Fruit fly (Drosophila melanogaster) whole organism, adult: ENCODE measurements around the gene Ir25a.

ENCODE experiments used
- CG11617 ChIP-seq: fragments of 200-800 bp; sonication (Bioruptor generic); optimal IDR thresholded peaks from 2 replicates; lab custom pipeline; 2017; ENCODE audit warnings: mild to moderate bottlenecking, missing biosample characterization, missing genetic modification reagents, missing genetic modification characterization
- CG12768 ChIP-seq: fragments of 200-800 bp; sonication (Bioruptor generic); optimal IDR thresholded peaks from 2 replicates; lab custom pipeline; 2017; ENCODE audit warnings: missing biosample characterization, missing genetic modification characterization, mild to moderate bottlenecking, moderate library complexity, missing genetic modification reagents
- CG14711 ChIP-seq: fragments of 200-800 bp; sonication (Bioruptor generic); optimal IDR thresholded peaks from 2 replicates; lab custom pipeline; 2018; ENCODE audit warnings: missing biosample characterization, mild to moderate bottlenecking, missing genetic modification characterization, moderate library complexity
- CG33017 ChIP-seq: fragments of 200-800 bp; sonication (Bioruptor generic); optimal IDR thresholded peaks from 2 replicates; lab custom pipeline; 2018; ENCODE audit warnings: missing biosample characterization, mild to moderate bottlenecking, missing genetic modification characterization, moderate library complexity
- CG5204 ChIP-seq: fragments of 200-800 bp; sonication (Bioruptor generic); optimal IDR thresholded peaks from 2 replicates; lab custom pipeline; 2016; ENCODE audit warnings: missing biosample characterization, missing genetic modification characterization
- CG7045 ChIP-seq: fragments of 200-800 bp; sonication (Bioruptor generic); optimal IDR thresholded peaks from 2 replicates; lab custom pipeline; 2017; ENCODE audit warnings: missing biosample characterization, mild to moderate bottlenecking, missing genetic modification characterization
- CG7101 ChIP-seq: fragments of 200-800 bp; sonication (Bioruptor generic); optimal IDR thresholded peaks from 2 replicates; lab custom pipeline; 2018; ENCODE audit warnings: missing biosample characterization, mild to moderate bottlenecking, missing genetic modification characterization, moderate library complexity
- Crg-1 ChIP-seq: fragments of 200-800 bp; sonication (Bioruptor generic); optimal IDR thresholded peaks from 2 replicates; lab custom pipeline; 2016; ENCODE audit warnings: missing biosample characterization, missing genetic modification characterization
- Hr96 ChIP-seq: fragments of 200-800 bp; sonication (Bioruptor generic); optimal IDR thresholded peaks from 2 replicates; lab custom pipeline; 2016; ENCODE audit warnings: missing biosample characterization, missing genetic modification characterization
- cic ChIP-seq: fragments of 200-800 bp; sonication (Bioruptor generic); optimal IDR thresholded peaks from 2 replicates; lab custom pipeline; 2017; ENCODE audit warnings: missing biosample characterization, mild to moderate bottlenecking, missing genetic modification characterization, moderate library complexity
- kay ChIP-seq: fragments of 200-800 bp; sonication (Bioruptor generic); peaks from one replicate; lab custom pipeline; 2016; ENCODE audit warnings: missing biosample characterization, missing genetic modification characterization, borderline replicate concordance
- ovo ChIP-seq: fragments of 200-800 bp; sonication (Bioruptor generic); optimal IDR thresholded peaks from 2 replicates; lab custom pipeline; 2016; ENCODE audit warnings: missing biosample characterization, missing genetic modification characterization
- tj ChIP-seq: fragments of 200-800 bp; sonication (Bioruptor generic); optimal IDR thresholded peaks from 3 replicates; lab custom pipeline; 2017; ENCODE audit warnings: missing biosample characterization, mild to moderate bottlenecking, missing genetic modification characterization, moderate library complexity
- toe ChIP-seq: fragments of 200-800 bp; sonication (Bioruptor generic); optimal IDR thresholded peaks from 2 replicates; lab custom pipeline; 2016; ENCODE audit warnings: missing biosample characterization, missing genetic modification characterization

dm6 chr2L:4793780-4794523 lies 41.1 kb downstream of the Ir25a start, which contains the start of gene fipi:
- TF ChIP-seq kay (GFP tag; lab: Kevin White, UChicago) (peak; percentile 93), cic (GFP tag; lab: Kevin White, UChicago) (no peak), ovo (GFP tag; lab: Kevin White, UChicago) (no peak), Hr96 (GFP tag; lab: Kevin White, UChicago) (no peak), CG12768 (no peak), CG5204 (GFP tag; lab: Kevin White, UChicago) (no peak), CG33017 (tag; lab: Kevin White, UChicago) (no peak), tj (GFP tag; lab: Kevin White, UChicago) (no peak), CG11617 (no peak), CG7045 (GFP tag; lab: Kevin White, UChicago) (no peak), CG14711 (no peak), toe (no peak), Crg-1 (GFP tag; lab: Kevin White, UChicago) (no peak), CG7101 (tag; lab: Kevin White, UChicago) (no peak)
